Worm (Caenorhabditis elegans) whole organism, L1 larva: ENCODE data around the gene C02G6.2.
A peak's percentile ranks its signal among the peaks of the same experiment; 100 is the strongest.

ENCODE experiments used
- C16A3.4 ChIP-seq: fragments of 150-350 bp; optimal IDR thresholded peaks from 2 replicates; lab custom pipeline; 2014; ENCODE audit warnings: missing biosample characterization, missing genetic modification characterization
- F16B12.6 ChIP-seq: fragments of 150-350 bp; optimal IDR thresholded peaks from 2 replicates; lab custom pipeline; 2014; ENCODE audit warnings: missing biosample characterization, missing genetic modification characterization
- Y116A8C.19 ChIP-seq: sonication (generic microtip); optimal IDR thresholded peaks from 2 replicates; lab custom pipeline; 2016; ENCODE audit warnings: missing compliant biosample characterization, missing genetic modification characterization, borderline replicate concordance
- aha-1 ChIP-seq: fragments of 150-350 bp; optimal IDR thresholded peaks from 2 replicates; lab custom pipeline; 2014; ENCODE audit warnings: missing biosample characterization, missing genetic modification characterization
- alr-1 ChIP-seq: fragments of 200-800 bp; sonication (Bioruptor generic); optimal IDR thresholded peaks from 2 replicates; lab custom pipeline; 2018; ENCODE audit warnings: borderline replicate concordance, mild to moderate bottlenecking, missing genetic modification characterization, missing compliant biosample characterization
- aly-2 ChIP-seq: fragments of 150-350 bp; optimal IDR thresholded peaks from 2 replicates; lab custom pipeline; 2014; ENCODE audit warnings: missing biosample characterization, missing genetic modification characterization
- ama-1 ChIP-seq: fragments of 150-350 bp; optimal IDR thresholded peaks from 2 replicates; lab custom pipeline; 2014
- blmp-1 ChIP-seq: fragments of 150-350 bp; optimal IDR thresholded peaks from 2 replicates; lab custom pipeline; 2014; ENCODE audit warnings: missing biosample characterization, missing genetic modification characterization
- ceh-8 ChIP-seq: fragments of 200-800 bp; sonication (Bioruptor generic); optimal IDR thresholded peaks from 2 replicates; lab custom pipeline; 2018; ENCODE audit warnings: mild to moderate bottlenecking, missing genetic modification characterization, moderate library complexity, missing compliant biosample characterization
- ceh-82 ChIP-seq, 3 experiments: fragments of 150-350 bp in 1 of 3; sonication (generic microtip) in 2 of 3; optimal IDR thresholded peaks; 2 replicates each; lab custom pipeline; 2014 to 2017; ENCODE audit warnings: missing biosample characterization in 3 of 3, missing genetic modification characterization in 3 of 3
- ceh-88 ChIP-seq: fragments of 200-800 bp; sonication (Bioruptor generic); IDR thresholded peaks from 2 replicates; pipeline ENCODE4 v1.3.6; 2022; ENCODE audit warnings: missing genetic modification characterization, missing compliant biosample characterization
- ceh-90 ChIP-seq: sonication (generic microtip); optimal IDR thresholded peaks from 2 replicates; lab custom pipeline; 2016; ENCODE audit warnings: missing genetic modification characterization, missing compliant biosample characterization
- ces-1 ChIP-seq: fragments of 150-350 bp; optimal IDR thresholded peaks from 2 replicates; lab custom pipeline; 2014; ENCODE audit warnings: missing biosample characterization, missing genetic modification reagents, missing genetic modification characterization
- dpl-1 ChIP-seq, 3 experiments: fragments of 150-350 bp in 2 of 3; sonication (generic microtip) in 1 of 3; optimal IDR thresholded peaks; 2 replicates each; lab custom pipeline; 2014 to 2017; ENCODE audit warnings: missing biosample characterization in 3 of 3, missing genetic modification characterization in 3 of 3, missing genetic modification reagents in 3 of 3
- dsc-1 ChIP-seq: sonication (generic microtip); optimal IDR thresholded peaks from 2 replicates; lab custom pipeline; 2016; ENCODE audit warnings: mild to moderate bottlenecking, missing genetic modification characterization, missing compliant biosample characterization
- efl-1 ChIP-seq, 4 experiments: fragments of 150-350 bp; optimal IDR thresholded peaks in 3 of 4; peaks in 1 of 4; 1 replicate in 1 of 4; 2 replicates in 3 of 4; lab custom pipeline; 2014; ENCODE audit warnings: missing biosample characterization in 2 of 4, missing genetic modification characterization in 2 of 4, missing genetic modification reagents in 2 of 4
- egl-13 ChIP-seq: sonication (generic microtip); optimal IDR thresholded peaks from 2 replicates; lab custom pipeline; 2016; ENCODE audit warnings: missing genotype, missing genetic modification reagents, missing genetic modification characterization, missing compliant biosample characterization
- elt-3 ChIP-seq, 6 experiments: fragments of 150-350 bp in 1 of 6; sonication (generic microtip); optimal IDR thresholded peaks; 2 replicates each; lab custom pipeline; 2017 to 2018; ENCODE audit warnings: missing biosample characterization in 6 of 6, missing genetic modification characterization in 6 of 6, inconsistent platforms in 1 of 6
- fkh-4 ChIP-seq: sonication (generic microtip); optimal IDR thresholded peaks from 2 replicates; lab custom pipeline; 2016; ENCODE audit warnings: missing compliant biosample characterization, missing genetic modification characterization, borderline replicate concordance
- fkh-8 ChIP-seq: sonication (generic microtip); optimal IDR thresholded peaks from 2 replicates; lab custom pipeline; 2016; ENCODE audit warnings: mild to moderate bottlenecking, missing genetic modification characterization, missing compliant biosample characterization
- fos-1 ChIP-seq: fragments of 150-350 bp; optimal IDR thresholded peaks from 2 replicates; lab custom pipeline; 2014; ENCODE audit warnings: missing biosample characterization, missing genetic modification characterization
- grh-1 ChIP-seq: fragments of 200-800 bp; sonication (Bioruptor generic); IDR thresholded peaks from 2 replicates; pipeline ENCODE4 v1.3.6; 2022; ENCODE audit warnings: missing genetic modification reagents, missing genetic modification characterization, missing compliant biosample characterization
- hlh-17 ChIP-seq: fragments of 200-800 bp; sonication (Bioruptor generic); optimal IDR thresholded peaks from 2 replicates; lab custom pipeline; 2018; ENCODE audit warnings: missing genetic modification characterization, mild to moderate bottlenecking, missing compliant biosample characterization, moderate library complexity, borderline replicate concordance
- hlh-4 ChIP-seq: sonication (generic microtip); optimal IDR thresholded peaks from 2 replicates; lab custom pipeline; 2016; ENCODE audit warnings: mild to moderate bottlenecking, missing genetic modification characterization, missing compliant biosample characterization
- hpl-2 ChIP-seq: fragments of 150-350 bp; optimal IDR thresholded peaks from 2 replicates; lab custom pipeline; 2014; ENCODE audit warnings: missing biosample characterization, missing genetic modification reagents, missing genetic modification characterization
- irx-1 ChIP-seq: sonication (generic microtip); optimal IDR thresholded peaks from 2 replicates; lab custom pipeline; 2016; ENCODE audit warnings: missing genetic modification characterization, missing compliant biosample characterization
- isw-1 ChIP-seq: fragments of 200-800 bp; sonication (Bioruptor generic); IDR thresholded peaks from 2 replicates; pipeline ENCODE4 v1.3.6; 2022; ENCODE audit warnings: missing genetic modification characterization, missing compliant biosample characterization
- jun-1 ChIP-seq: fragments of 150-350 bp; optimal IDR thresholded peaks from 2 replicates; lab custom pipeline; 2014; ENCODE audit warnings: missing biosample characterization, missing genetic modification reagents, missing genetic modification characterization
- lin-14 ChIP-seq: fragments of 200-800 bp; sonication (Bioruptor generic); optimal IDR thresholded peaks from 2 replicates; lab custom pipeline; 2018; ENCODE audit warnings: mild to moderate bottlenecking, missing genetic modification characterization, moderate library complexity, missing compliant biosample characterization
- lin-15B ChIP-seq: fragments of 150-350 bp; sonication (generic microtip); optimal IDR thresholded peaks from 3 replicates; lab custom pipeline; 2014; ENCODE audit warnings: missing biosample characterization, missing genetic modification characterization
- lsy-2 ChIP-seq, 2 experiments: fragments of 150-350 bp; optimal IDR thresholded peaks; 2 replicates each; lab custom pipeline; 2014; ENCODE audit warnings: missing biosample characterization in 2 of 2, missing genetic modification characterization in 2 of 2
- mdl-1 ChIP-seq, 2 experiments: fragments of 150-350 bp; optimal IDR thresholded peaks; 2 replicates each; lab custom pipeline; 2014 to 2017; ENCODE audit warnings: missing biosample characterization in 2 of 2, missing genetic modification characterization in 2 of 2, inconsistent platforms in 1 of 2
- mep-1 ChIP-seq: fragments of 150-350 bp; optimal IDR thresholded peaks from 2 replicates; lab custom pipeline; 2014; ENCODE audit warnings: missing biosample characterization, missing genetic modification characterization
- nhr-11 ChIP-seq: fragments of 150-350 bp; optimal IDR thresholded peaks from 2 replicates; lab custom pipeline; 2014; ENCODE audit warnings: missing biosample characterization, missing genetic modification characterization
- nhr-12 ChIP-seq: sonication (generic microtip); optimal IDR thresholded peaks from 2 replicates; lab custom pipeline; 2017; ENCODE audit warnings: missing biosample characterization, missing genetic modification characterization
- nhr-19 ChIP-seq: fragments of 200-800 bp; sonication (Bioruptor generic); conservative IDR thresholded peaks from 2 replicates; pipeline ENCODE4 v1.3.6; 2022; ENCODE audit warnings: missing genetic modification characterization, missing compliant biosample characterization
- nhr-20 ChIP-seq: sonication (generic microtip); optimal IDR thresholded peaks from 2 replicates; lab custom pipeline; 2016; ENCODE audit warnings: mild to moderate bottlenecking, missing genetic modification characterization, missing compliant biosample characterization
- nhr-28 ChIP-seq: fragments of 150-350 bp; optimal IDR thresholded peaks from 2 replicates; lab custom pipeline; 2014; ENCODE audit warnings: missing biosample characterization, missing genetic modification characterization
- nhr-47 ChIP-seq: sonication (generic microtip); optimal IDR thresholded peaks from 2 replicates; lab custom pipeline; 2016; ENCODE audit warnings: mild to moderate bottlenecking, missing genetic modification characterization, moderate library complexity, missing compliant biosample characterization
- nhr-71 ChIP-seq: sonication (generic microtip); optimal IDR thresholded peaks from 2 replicates; lab custom pipeline; 2016; ENCODE audit warnings: mild to moderate bottlenecking, missing genetic modification characterization, moderate library complexity, missing compliant biosample characterization
- nhr-76 ChIP-seq: sonication (generic microtip); optimal IDR thresholded peaks from 2 replicates; lab custom pipeline; 2017; ENCODE audit warnings: missing biosample characterization, missing genetic modification characterization
- nhr-90 ChIP-seq: sonication (generic microtip); optimal IDR thresholded peaks from 2 replicates; lab custom pipeline; 2016; ENCODE audit warnings: mild to moderate bottlenecking, missing genetic modification characterization, missing compliant biosample characterization; ENCODE audit not compliant: poor library complexity
- pqm-1 ChIP-seq: sonication (generic microtip); optimal IDR thresholded peaks from 3 replicates; lab custom pipeline; 2017; ENCODE audit warnings: missing biosample characterization, missing genetic modification characterization
- rnt-1 ChIP-seq: sonication (generic microtip); optimal IDR thresholded peaks from 2 replicates; lab custom pipeline; 2016; ENCODE audit warnings: mild to moderate bottlenecking, missing genetic modification characterization, moderate library complexity, missing compliant biosample characterization
- skn-1 ChIP-seq: fragments of 150-350 bp; optimal IDR thresholded peaks from 2 replicates; lab custom pipeline; 2014; ENCODE audit warnings: missing biosample characterization, missing genetic modification characterization
- sptf-1 ChIP-seq: fragments of 150-350 bp; optimal IDR thresholded peaks from 2 replicates; lab custom pipeline; 2014; ENCODE audit warnings: missing biosample characterization, missing genetic modification characterization
- swsn-7 ChIP-seq: sonication (generic microtip); optimal IDR thresholded peaks from 2 replicates; lab custom pipeline; 2016; ENCODE audit warnings: missing genetic modification characterization, missing compliant biosample characterization
- tlp-1 ChIP-seq: fragments of 150-350 bp; optimal IDR thresholded peaks from 2 replicates; lab custom pipeline; 2014; ENCODE audit warnings: missing biosample characterization, missing genetic modification characterization
- unc-30 ChIP-seq: sonication (generic microtip); optimal IDR thresholded peaks from 2 replicates; lab custom pipeline; 2017; ENCODE audit warnings: missing biosample characterization, missing genetic modification characterization
- unc-86 ChIP-seq: sonication (generic microtip); optimal IDR thresholded peaks from 2 replicates; lab custom pipeline; 2016; ENCODE audit warnings: missing genetic modification characterization, missing compliant biosample characterization
- xbp-1 ChIP-seq: sonication (generic microtip); optimal IDR thresholded peaks from 2 replicates; lab custom pipeline; 2016; ENCODE audit warnings: missing genetic modification characterization, missing compliant biosample characterization
- zag-1 ChIP-seq: fragments of 150-350 bp; optimal IDR thresholded peaks from 2 replicates; lab custom pipeline; 2014; ENCODE audit warnings: missing biosample characterization, missing genetic modification characterization

C02G6.2 gene

ce11 chrV:5850671-5851070, 21.2 kb upstream of the C02G6.2 start:
- TF ChIP-seq dsc-1 (peak; percentile 67), lin-14 (GFP tag; lab: Kevin White, UChicago) (peak; percentile 27), isw-1 (no peak), nhr-47 (tag; lab: Kevin White, UChicago) (peak; percentile 6)

ce11 chrV:5851631-5852030, 20.2 kb upstream of the C02G6.2 start:
- TF ChIP-seq nhr-11 (tag; lab: Kevin White, UChicago) = no peak
- TF ChIP-seq jun-1 (tag; lab: Kevin White, UChicago) = no peak
- peak; percentile 48 for TF ChIP-seq blmp-1 (tag; lab: Kevin White, UChicago)
- peak in 1 of 2 experiments; percentile 2 for TF ChIP-seq efl-1 (optimal IDR thresholded peaks at IDR 0.05; lab: Kevin White, UChicago)
- TF ChIP-seq efl-1 (GFP tag; optimal IDR thresholded peaks at IDR 0.05 in 1 of 2; lab: Kevin White, UChicago) = no peak
- no peak for TF ChIP-seq F16B12.6 (tag; lab: Kevin White, UChicago)
- TF ChIP-seq lin-15B (tag; lab: Kevin White, UChicago) = no peak
- no peak for TF ChIP-seq mep-1 (tag; lab: Kevin White, UChicago)
- no peak for TF ChIP-seq ceh-90 (tag; lab: Kevin White, UChicago)
- no peak for TF ChIP-seq Y116A8C.19 (tag; lab: Kevin White, UChicago)
- no peak for TF ChIP-seq elt-3 (tag; optimal IDR thresholded peaks at IDR 0.05; lab: Kevin White, UChicago)
- no peak for TF ChIP-seq swsn-7 (tag; lab: Kevin White, UChicago)
- no peak for TF ChIP-seq hlh-17 (GFP tag; lab: Kevin White, UChicago)
- TF ChIP-seq ceh-88 (GFP tag; lab: Robert Waterston, UW) = no peak
- TF ChIP-seq fos-1 (tag; lab: Kevin White, UChicago) = no peak
- no peak for TF ChIP-seq sptf-1 (tag; lab: Kevin White, UChicago)
- no peak for TF ChIP-seq dpl-1 (GFP tag; optimal IDR thresholded peaks at IDR 0.05; lab: Kevin White, UChicago)
- no peak for TF ChIP-seq nhr-90
- TF ChIP-seq zag-1 (tag; lab: Kevin White, UChicago) = no peak
- TF ChIP-seq dsc-1 = no peak
- no peak for TF ChIP-seq egl-13 (tag; lab: Kevin White, UChicago)
- no peak for TF ChIP-seq nhr-47 (tag; lab: Kevin White, UChicago)
- TF ChIP-seq mdl-1 (tag; optimal IDR thresholded peaks at IDR 0.05; lab: Kevin White, UChicago) = no peak
- no peak for TF ChIP-seq aly-2
- no peak for TF ChIP-seq fkh-8 (tag; lab: Kevin White, UChicago)
- no peak for TF ChIP-seq pqm-1
- TF ChIP-seq ces-1 (GFP tag; lab: Kevin White, UChicago) = no peak
- no peak for TF ChIP-seq unc-86 (tag; lab: Kevin White, UChicago)
- no peak for TF ChIP-seq nhr-76 (tag; lab: Kevin White, UChicago)
- no peak for TF ChIP-seq tlp-1 (tag; lab: Kevin White, UChicago)
- no peak for TF ChIP-seq ama-1
- TF ChIP-seq C16A3.4 (tag; lab: Kevin White, UChicago) = peak; percentile 17
- no peak for TF ChIP-seq hpl-2 (GFP tag; lab: Kevin White, UChicago)
- TF ChIP-seq ceh-82 (tag; optimal IDR thresholded peaks at IDR 0.05; lab: Kevin White, UChicago) = no peak
- peak; percentile 41 for TF ChIP-seq rnt-1 (tag; lab: Kevin White, UChicago)
- TF ChIP-seq irx-1 = no peak
- no peak for TF ChIP-seq nhr-12 (tag; lab: Kevin White, UChicago)
- TF ChIP-seq xbp-1 = no peak
- TF ChIP-seq ceh-8 (GFP tag; lab: Kevin White, UChicago) = no peak
- TF ChIP-seq aha-1 = no peak
- peak; percentile 56 for TF ChIP-seq nhr-71 (tag; lab: Kevin White, UChicago)
- TF ChIP-seq hlh-4 (tag; lab: Kevin White, UChicago) = no peak
- no peak for TF ChIP-seq grh-1
- TF ChIP-seq nhr-28 (tag; lab: Kevin White, UChicago) = no peak
- TF ChIP-seq nhr-20 (tag; lab: Kevin White, UChicago) = peak; percentile 36
- no peak for TF ChIP-seq alr-1
- TF ChIP-seq fkh-4 (tag; lab: Kevin White, UChicago) = no peak
- no peak for TF ChIP-seq unc-30 (tag; lab: Kevin White, UChicago)
- peak in 1 of 2 experiments; percentile 42 for TF ChIP-seq lsy-2 (tag; optimal IDR thresholded peaks at IDR 0.05; lab: Kevin White, UChicago)
- TF ChIP-seq skn-1 (tag; lab: Kevin White, UChicago) = no peak
- peak; percentile 34; the same call in 1 of the 2 replicates for TF ChIP-seq nhr-19 (GFP tag; lab: Robert Waterston, UW)
